Worm (Caenorhabditis elegans): ENCODE data around the gene C17G1.5.

Gene C17G1.5

DNA sequence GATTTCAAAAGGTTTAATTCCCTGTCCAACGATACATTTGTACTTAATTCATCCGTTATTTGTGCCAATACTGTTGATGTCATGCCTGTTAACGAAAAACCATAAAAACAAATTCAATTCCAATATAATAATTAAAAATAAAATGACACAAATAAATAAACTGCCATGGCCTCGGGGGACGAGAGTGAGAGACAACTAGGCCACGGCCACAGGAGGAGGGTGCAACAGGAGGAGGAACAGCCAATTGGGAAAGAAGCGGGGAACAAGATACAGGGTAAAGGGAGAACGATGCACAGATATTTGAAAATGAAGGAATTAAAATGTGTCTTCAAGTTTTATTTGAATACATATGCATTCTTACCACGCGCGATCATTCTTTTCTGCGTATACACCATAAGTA lies 21.2 kb upstream of the C17G1.5 start, which contains the start of gene F21G4.6:
TSS of gene F21G4.6 (minus strand) at position 87 of the 400 bp plus-strand sequence.
- TF ChIP-seq let-607 (tag; optimal IDR thresholded peaks at IDR 0.05) (peak in 1 of 2 experiments; percentile 4), lsy-27 (tag; optimal IDR thresholded peaks at IDR 0.05; ENCODE audit: borderline replicate concordance, insufficient read depth) (no peak)

DNA sequence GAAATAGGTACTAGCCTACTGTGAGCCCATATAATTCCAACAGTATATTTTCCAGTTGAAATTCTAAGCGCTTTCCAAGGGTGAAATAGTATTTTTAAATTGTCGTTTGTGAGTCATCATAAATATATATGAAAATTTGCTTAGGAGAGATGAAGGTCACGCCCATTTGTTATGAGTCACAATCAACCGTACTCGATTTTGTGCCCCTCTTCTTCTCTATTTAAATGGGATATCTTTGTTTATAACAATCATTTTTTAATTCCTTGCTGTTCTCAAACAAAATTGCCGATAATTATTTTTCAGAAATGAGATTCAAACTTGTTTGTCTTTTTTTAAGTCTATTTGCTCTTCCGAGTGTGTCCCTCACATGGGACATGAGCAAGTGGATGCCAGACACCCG lies 19.6 kb upstream of the C17G1.5 start, which contains the start of gene folr-1:
TSS of gene folr-1 (plus strand) at position 301 of the 400 bp plus-strand sequence.
- TF ChIP-seq Y95B8A.8 (GFP tag; IDR thresholded peaks at IDR 0.05) (no peak), snpc-3.4 (tag; optimal IDR thresholded peaks at IDR 0.05) (no peak), B0336.3 (GFP tag; IDR thresholded peaks at IDR 0.05) (no peak), cebp-2 (GFP tag; IDR thresholded peaks at IDR 0.05) (no peak), ztf-28 (GFP tag; IDR thresholded peaks at IDR 0.05) (no peak)

DNA sequence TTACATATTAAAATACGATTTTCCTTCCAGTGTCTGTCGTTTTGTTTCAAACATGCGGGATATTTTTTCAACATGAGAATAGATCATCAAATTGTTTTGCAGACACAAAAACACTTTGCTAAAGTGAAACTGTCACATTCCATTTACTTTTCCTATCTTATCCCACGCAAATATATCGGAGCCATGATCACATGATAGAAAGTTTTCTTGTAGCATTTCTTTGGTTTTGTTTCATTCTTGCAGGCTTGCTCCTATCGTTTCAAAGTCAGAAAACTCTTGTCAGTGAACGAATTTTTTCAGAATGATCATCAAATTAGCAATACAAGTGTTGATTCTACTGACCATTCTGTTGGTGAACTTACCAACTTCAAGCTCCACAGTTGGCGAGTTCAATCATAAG lies 17.3 kb upstream of the C17G1.5 start, which contains the start of gene C17G1.2:
TSS of gene C17G1.2 (plus strand) at position 301 of the 400 bp plus-strand sequence.
- TF ChIP-seq ccch-3 (GFP tag; optimal IDR thresholded peaks at IDR 0.05) (no peak), cebp-2 (GFP tag; IDR thresholded peaks at IDR 0.05) (no peak), let-526 (GFP tag; IDR thresholded peaks at IDR 0.05) (no peak), lir-1 (GFP tag; conservative IDR thresholded peaks at IDR 0.05) (no peak), egrh-3 (GFP tag; IDR thresholded peaks at IDR 0.05) (no peak), sea-2 (GFP tag; IDR thresholded peaks at IDR 0.05) (no peak), lin-40 (tag; optimal IDR thresholded peaks at IDR 0.05) (no peak)

DNA sequence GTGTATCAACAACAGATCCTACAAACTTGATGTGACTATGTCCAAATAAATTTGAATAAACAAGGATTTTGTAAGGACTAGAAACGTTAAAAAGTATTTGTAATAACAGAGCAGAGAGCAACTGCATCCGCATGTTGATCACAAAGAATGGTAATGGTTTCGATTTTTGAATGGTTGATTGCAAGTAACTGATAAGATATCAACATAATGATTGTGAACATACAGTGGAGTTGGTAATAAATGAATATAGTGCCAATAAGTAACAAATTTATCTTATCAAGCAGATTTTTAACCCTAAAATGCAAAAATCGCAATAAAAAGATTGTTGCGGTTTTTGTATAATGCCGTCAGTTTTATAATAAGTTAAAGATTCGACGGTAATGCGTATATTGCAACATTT lies 13.6 kb upstream of the C17G1.5 start, which contains the start of gene ugt-23:
TSS of gene ugt-23 (minus strand) at position 212 of the 400 bp plus-strand sequence.
- TF ChIP-seq attf-6 (GFP tag; IDR thresholded peaks at IDR 0.05) (no peak), nhr-80 (tag; optimal IDR thresholded peaks at IDR 0.05) (peak; percentile 38)

DNA sequence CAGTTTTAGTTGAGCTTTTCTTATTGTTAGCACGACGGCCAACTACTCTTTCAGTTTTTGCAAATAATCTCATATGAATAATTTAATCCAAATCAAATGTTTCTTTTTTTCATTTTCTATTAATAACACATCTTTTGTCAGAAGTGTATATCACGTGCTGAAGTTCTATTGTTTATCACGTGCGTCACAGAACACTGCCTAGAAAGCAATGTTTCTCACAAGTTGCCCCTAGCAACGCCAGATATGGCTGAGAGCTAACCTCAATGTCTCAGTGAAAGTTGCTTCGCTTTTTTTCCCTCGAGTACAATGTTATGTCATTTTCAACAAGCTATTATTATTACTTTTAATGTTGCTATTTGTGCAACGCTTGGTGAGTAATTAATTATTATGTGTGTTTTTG lies 10.6 kb upstream of the C17G1.5 start:
- TF ChIP-seq C17E4.6 (GFP tag; IDR thresholded peaks at IDR 0.05) (no peak), hsf-1 (GFP tag; IDR thresholded peaks at IDR 0.05) (no peak), ets-4 (GFP tag; optimal IDR thresholded peaks at IDR 0.05) (no peak), lsl-1 (GFP tag; optimal IDR thresholded peaks at IDR 0.05) (no peak), madf-3 (GFP tag; IDR thresholded peaks at IDR 0.05) (no peak), ceh-27 (GFP tag; optimal IDR thresholded peaks at IDR 0.05) (no peak), snpc-4 (GFP tag; optimal IDR thresholded peaks at IDR 0.05) (no peak), snpc-4 (tag; optimal IDR thresholded peaks at IDR 0.05) (no peak), ceh-91 (GFP tag; IDR thresholded peaks at IDR 0.05) (no peak), chd-7 (tag; optimal IDR thresholded peaks at IDR 0.05) (no peak), F33H1.4 (GFP tag; IDR thresholded peaks at IDR 0.05) (no peak), lin-54 (GFP tag; optimal IDR thresholded peaks at IDR 0.05) (no peak), bed-1 (GFP tag; IDR thresholded peaks at IDR 0.05) (no peak), mcd-1 (GFP tag; IDR thresholded peaks at IDR 0.05) (no peak), nhr-90 (tag; optimal IDR thresholded peaks at IDR 0.05) (no peak), Y53G8AR.9 (GFP tag; conservative IDR thresholded peaks at IDR 0.05) (no peak), let-526 (GFP tag; IDR thresholded peaks at IDR 0.05) (no peak), zfh-2 (GFP tag; conservative IDR thresholded peaks at IDR 0.05) (no peak)

Measured in whole organism, young adult.